Worm (Caenorhabditis elegans): ENCODE measurements around the gene DH11.5.

ce11 chrII:7935622-7936021 is 40.8 kb upstream of the DH11.5 start:
- TF ChIP-seq tbx-37 (GFP tag; conservative IDR thresholded peaks at IDR 0.05) (no peak), aly-1 (tag; optimal IDR thresholded peaks at IDR 0.05) (no peak), ama-1 (optimal IDR thresholded peaks at IDR 0.05) (no peak), ets-7 (tag; optimal IDR thresholded peaks at IDR 0.05) (no peak), flt-1 (GFP tag; IDR thresholded peaks at IDR 0.05) (no peak), scrt-1 (GFP tag; IDR thresholded peaks at IDR 0.05) (no peak), pes-1 (GFP tag; IDR thresholded peaks at IDR 0.05) (no peak), hnd-1 (tag; optimal IDR thresholded peaks at IDR 0.05) (no peak), hmbx-1 (tag; optimal IDR thresholded peaks at IDR 0.05) (no peak), B0310.2 (tag; optimal IDR thresholded peaks at IDR 0.05) (no peak), hmg-4 (GFP tag; optimal IDR thresholded peaks at IDR 0.05) (no peak)

Measured in whole organism, early embryonic.